Fruit fly (Drosophila melanogaster) whole organism, adult: ENCODE data around the gene scyl.
A peak's percentile ranks its signal among the peaks of the same experiment; 100 is the strongest.

Experiments used
- CG11617 ChIP-seq: fragments of 200-800 bp; sonication (Bioruptor generic); optimal IDR thresholded peaks from 2 replicates; lab custom pipeline; 2017; ENCODE audit warnings: mild to moderate bottlenecking, missing biosample characterization, missing genetic modification reagents, missing genetic modification characterization
- CG12768 ChIP-seq: fragments of 200-800 bp; sonication (Bioruptor generic); optimal IDR thresholded peaks from 2 replicates; lab custom pipeline; 2017; ENCODE audit warnings: missing biosample characterization, missing genetic modification characterization, mild to moderate bottlenecking, moderate library complexity, missing genetic modification reagents
- CG14711 ChIP-seq: fragments of 200-800 bp; sonication (Bioruptor generic); optimal IDR thresholded peaks from 2 replicates; lab custom pipeline; 2018; ENCODE audit warnings: missing biosample characterization, mild to moderate bottlenecking, missing genetic modification characterization, moderate library complexity
- CG1620 ChIP-seq: fragments of 200-800 bp; sonication (Bioruptor generic); optimal IDR thresholded peaks from 2 replicates; lab custom pipeline; 2016; ENCODE audit warnings: missing biosample characterization, missing genetic modification characterization
- CG33017 ChIP-seq: fragments of 200-800 bp; sonication (Bioruptor generic); optimal IDR thresholded peaks from 2 replicates; lab custom pipeline; 2018; ENCODE audit warnings: missing biosample characterization, mild to moderate bottlenecking, missing genetic modification characterization, moderate library complexity
- CG5204 ChIP-seq: fragments of 200-800 bp; sonication (Bioruptor generic); optimal IDR thresholded peaks from 2 replicates; lab custom pipeline; 2016; ENCODE audit warnings: missing biosample characterization, missing genetic modification characterization
- CG7045 ChIP-seq: fragments of 200-800 bp; sonication (Bioruptor generic); optimal IDR thresholded peaks from 2 replicates; lab custom pipeline; 2017; ENCODE audit warnings: missing biosample characterization, mild to moderate bottlenecking, missing genetic modification characterization
- CG7101 ChIP-seq: fragments of 200-800 bp; sonication (Bioruptor generic); optimal IDR thresholded peaks from 2 replicates; lab custom pipeline; 2018; ENCODE audit warnings: missing biosample characterization, mild to moderate bottlenecking, missing genetic modification characterization, moderate library complexity
- Clk ChIP-seq: fragments of 200-800 bp; sonication (Bioruptor generic); optimal IDR thresholded peaks from 2 replicates; lab custom pipeline; 2017; ENCODE audit warnings: missing biosample characterization, missing genetic modification characterization
- Crg-1 ChIP-seq: fragments of 200-800 bp; sonication (Bioruptor generic); optimal IDR thresholded peaks from 2 replicates; lab custom pipeline; 2016; ENCODE audit warnings: missing biosample characterization, missing genetic modification characterization
- Hr96 ChIP-seq: fragments of 200-800 bp; sonication (Bioruptor generic); optimal IDR thresholded peaks from 2 replicates; lab custom pipeline; 2016; ENCODE audit warnings: missing biosample characterization, missing genetic modification characterization
- Mnt ChIP-seq: fragments of 200-800 bp; sonication (Bioruptor generic); optimal IDR thresholded peaks from 2 replicates; lab custom pipeline; 2016; ENCODE audit warnings: missing biosample characterization, mild to moderate bottlenecking, missing genetic modification characterization
- bab1 ChIP-seq: fragments of 200-800 bp; sonication (Bioruptor generic); optimal IDR thresholded peaks from 3 replicates; lab custom pipeline; 2019; ENCODE audit warnings: missing biosample characterization, mild to moderate bottlenecking, missing genetic modification characterization, moderate library complexity
- cic ChIP-seq: fragments of 200-800 bp; sonication (Bioruptor generic); optimal IDR thresholded peaks from 2 replicates; lab custom pipeline; 2017; ENCODE audit warnings: missing biosample characterization, mild to moderate bottlenecking, missing genetic modification characterization, moderate library complexity
- cnc ChIP-seq, 2 experiments: fragments of >200 bp; optimal IDR thresholded peaks; 2 replicates each; lab custom pipeline; 2017
- kay ChIP-seq: fragments of 200-800 bp; sonication (Bioruptor generic); peaks from one replicate; lab custom pipeline; 2016; ENCODE audit warnings: missing biosample characterization, missing genetic modification characterization, borderline replicate concordance
- ovo ChIP-seq: fragments of 200-800 bp; sonication (Bioruptor generic); optimal IDR thresholded peaks from 2 replicates; lab custom pipeline; 2016; ENCODE audit warnings: missing biosample characterization, missing genetic modification characterization
- pad ChIP-seq: fragments of 200-800 bp; sonication (Bioruptor generic); optimal IDR thresholded peaks from 3 replicates; lab custom pipeline; 2017; ENCODE audit warnings: missing biosample characterization, missing genetic modification characterization, mild to moderate bottlenecking, moderate library complexity, missing genetic modification reagents
- tj ChIP-seq: fragments of 200-800 bp; sonication (Bioruptor generic); optimal IDR thresholded peaks from 3 replicates; lab custom pipeline; 2017; ENCODE audit warnings: missing biosample characterization, mild to moderate bottlenecking, missing genetic modification characterization, moderate library complexity
- toe ChIP-seq: fragments of 200-800 bp; sonication (Bioruptor generic); optimal IDR thresholded peaks from 2 replicates; lab custom pipeline; 2016; ENCODE audit warnings: missing biosample characterization, missing genetic modification characterization

scyl gene

DNA sequence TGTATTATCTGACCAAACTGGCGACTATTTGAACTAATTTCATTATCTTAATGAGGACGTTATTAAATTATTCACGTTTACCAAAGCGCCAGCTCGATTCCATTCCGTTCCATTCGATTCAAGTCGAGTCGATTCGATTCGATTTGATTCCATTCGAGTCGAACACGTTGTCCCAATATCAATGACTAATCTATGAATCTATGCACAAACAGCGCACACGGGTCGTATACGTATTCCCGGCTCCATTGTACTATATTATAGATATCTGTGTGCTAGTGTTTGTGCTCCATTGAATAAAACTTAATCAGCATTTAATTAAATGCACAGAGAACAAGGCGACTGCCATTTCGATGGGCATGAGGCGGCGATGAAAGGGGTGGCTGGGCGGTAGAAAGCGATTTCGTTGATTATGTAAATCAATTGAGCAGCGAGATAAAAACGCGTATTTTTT is 12.9 kb upstream of the scyl start:
- TF ChIP-seq bab1 (GFP tag; lab: Kevin White, UChicago) (no peak), CG5204 (no peak), cic (peak; percentile 80), kay (GFP tag; lab: Kevin White, UChicago) (peak; percentile 85), CG12768 (GFP tag; lab: Kevin White, UChicago) (peak; percentile 49), CG33017 (tag; lab: Kevin White, UChicago) (peak; percentile 7), tj (GFP tag; lab: Kevin White, UChicago) (peak; percentile 78)

DNA sequence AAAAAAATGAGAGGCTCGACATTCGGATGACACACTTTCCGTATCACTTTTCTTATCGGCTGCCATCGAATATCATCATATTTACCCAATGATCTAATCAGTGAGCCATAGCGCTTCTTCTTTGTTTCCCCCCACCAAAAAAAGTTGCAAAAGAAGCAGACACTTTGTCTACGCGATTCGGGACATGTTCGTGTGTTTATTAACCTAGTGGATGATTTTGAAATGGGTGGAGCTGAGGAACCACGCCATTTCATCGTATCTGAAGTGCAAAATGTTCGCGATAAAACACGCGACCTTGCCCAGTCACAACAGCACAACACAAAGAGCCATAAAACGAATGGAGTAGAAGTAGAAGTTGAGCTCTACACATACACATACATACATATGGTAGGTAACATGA is 10.2 kb upstream of the scyl start:
- peak; percentile 30 for TF ChIP-seq cic
- TF ChIP-seq CG7101, result peak; percentile 1
- no peak for TF ChIP-seq CG12768 (GFP tag; lab: Kevin White, UChicago)

DNA sequence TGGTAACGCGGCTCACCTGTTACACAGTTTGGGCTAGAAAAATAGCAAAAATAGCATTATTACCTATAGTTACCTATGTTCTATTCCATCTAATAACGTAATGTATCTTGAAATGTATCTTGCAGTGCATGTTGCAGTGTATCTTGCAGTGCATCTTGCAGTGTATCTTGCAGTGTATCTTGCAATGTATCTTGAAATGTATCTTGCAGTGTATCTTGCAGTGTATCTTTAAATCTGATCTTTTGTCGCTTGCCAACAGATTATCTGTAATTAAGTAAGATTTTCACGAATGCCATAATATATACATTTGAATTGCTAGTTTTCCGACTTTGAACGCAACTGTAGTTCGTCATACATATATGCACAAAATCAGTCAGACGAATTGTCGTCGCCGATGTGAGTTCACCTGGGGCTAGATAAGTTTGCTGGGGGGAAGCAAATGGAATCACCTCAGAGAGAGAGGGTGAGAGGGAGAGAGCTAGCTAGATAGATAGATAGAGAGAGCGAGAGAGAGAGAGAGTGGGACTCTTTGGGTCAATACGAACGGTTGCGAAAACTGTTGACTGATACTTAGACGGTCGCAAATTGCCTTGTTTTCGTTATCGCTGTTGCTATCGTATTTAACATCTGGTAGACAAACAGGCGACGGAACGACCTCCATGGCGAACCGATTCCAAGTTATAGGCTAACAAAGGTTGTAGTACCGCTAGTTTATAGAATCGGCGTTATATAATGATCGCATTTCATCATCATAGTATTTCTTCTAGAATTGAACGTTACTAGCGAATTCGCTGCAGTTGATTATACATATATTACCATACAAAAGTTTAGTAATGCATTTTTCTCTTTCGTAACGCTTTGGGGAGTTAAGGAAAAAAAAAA is 9.5 kb upstream of the scyl start:
- TF ChIP-seq Crg-1 (peak; percentile 33), CG7101 (peak; percentile 42), kay (GFP tag; lab: Kevin White, UChicago) (peak; percentile 89), cnc (optimal IDR thresholded peaks at IDR 0.05; lab: Kevin White, UChicago) (no peak), CG11617 (peak; percentile 4), CG14711 (tag; lab: Kevin White, UChicago) (no peak), CG12768 (GFP tag; lab: Kevin White, UChicago) (peak; percentile 78), pad (GFP tag; lab: Kevin White, UChicago) (peak; percentile 32), CG33017 (tag; lab: Kevin White, UChicago) (peak; percentile 55), Mnt (GFP tag; lab: Kevin White, UChicago) (peak; percentile 27), CG1620 (GFP tag; lab: Kevin White, UChicago) (peak; percentile 5), CG7045 (GFP tag; lab: Kevin White, UChicago) (peak; percentile 55), bab1 (GFP tag; lab: Kevin White, UChicago) (no peak), CG5204 (peak; percentile 4), tj (GFP tag; lab: Kevin White, UChicago) (peak; percentile 11), Clk (peak; percentile 39), Hr96 (peak; percentile 14), toe (peak; percentile 60), ovo (GFP tag; lab: Kevin White, UChicago) (peak; percentile 68), cic (peak; percentile 91)

DNA sequence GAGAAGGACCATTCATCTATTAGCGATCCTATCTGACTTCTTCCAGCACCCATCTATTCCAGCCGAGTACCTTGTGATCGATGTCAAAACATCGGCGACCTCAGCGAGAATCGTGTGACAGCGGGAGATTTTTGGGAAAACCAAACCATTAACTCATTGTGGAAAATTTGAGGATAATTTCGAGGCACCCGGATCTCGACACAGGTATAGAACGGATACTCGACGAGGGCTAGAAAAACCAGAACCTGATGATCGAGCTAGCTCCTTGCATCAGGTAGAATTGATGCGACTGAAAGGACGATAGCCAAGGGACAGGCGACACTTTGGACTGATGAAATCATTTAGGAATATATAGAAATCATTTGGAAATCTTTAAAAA is 8.8 kb upstream of the scyl start:
- TF ChIP-seq bab1 (GFP tag; lab: Kevin White, UChicago) (no peak), CG12768 (GFP tag; lab: Kevin White, UChicago) (no peak), CG7101 (no peak), Hr96 (no peak), tj (GFP tag; lab: Kevin White, UChicago) (no peak), Crg-1 (no peak), kay (GFP tag; lab: Kevin White, UChicago) (no peak), pad (GFP tag; lab: Kevin White, UChicago) (no peak), CG7045 (GFP tag; lab: Kevin White, UChicago) (no peak), toe (no peak)

DNA sequence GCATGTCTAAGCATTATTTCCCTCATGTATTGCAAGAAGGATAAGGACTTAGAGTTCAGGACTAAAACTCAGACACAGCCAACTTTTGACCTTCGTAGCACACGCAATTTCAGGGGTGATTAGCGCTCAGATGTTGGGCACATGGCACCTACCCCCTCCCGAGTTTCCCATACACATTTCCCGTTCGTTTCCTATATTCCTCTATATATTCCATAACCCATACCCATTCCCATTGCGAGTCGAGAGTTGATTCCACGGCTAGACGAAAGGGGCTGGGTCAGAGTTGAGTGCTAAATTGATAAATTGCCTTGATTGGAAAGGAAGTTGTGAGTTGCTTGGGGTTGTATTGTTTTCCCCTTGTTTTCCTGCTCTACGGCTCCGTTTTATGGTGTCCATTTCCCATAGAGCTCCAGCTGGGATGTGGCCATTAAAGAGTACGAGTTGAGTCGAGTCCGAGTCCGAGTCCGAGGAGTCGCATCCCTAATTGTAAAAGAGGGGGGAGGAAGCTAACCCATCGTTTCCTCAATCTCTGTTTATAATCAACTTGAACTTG is 8.0 kb upstream of the scyl start:
- TF ChIP-seq CG12768 (GFP tag; lab: Kevin White, UChicago) (no peak), CG14711 (tag; lab: Kevin White, UChicago) (no peak), CG11617 (no peak)

DNA sequence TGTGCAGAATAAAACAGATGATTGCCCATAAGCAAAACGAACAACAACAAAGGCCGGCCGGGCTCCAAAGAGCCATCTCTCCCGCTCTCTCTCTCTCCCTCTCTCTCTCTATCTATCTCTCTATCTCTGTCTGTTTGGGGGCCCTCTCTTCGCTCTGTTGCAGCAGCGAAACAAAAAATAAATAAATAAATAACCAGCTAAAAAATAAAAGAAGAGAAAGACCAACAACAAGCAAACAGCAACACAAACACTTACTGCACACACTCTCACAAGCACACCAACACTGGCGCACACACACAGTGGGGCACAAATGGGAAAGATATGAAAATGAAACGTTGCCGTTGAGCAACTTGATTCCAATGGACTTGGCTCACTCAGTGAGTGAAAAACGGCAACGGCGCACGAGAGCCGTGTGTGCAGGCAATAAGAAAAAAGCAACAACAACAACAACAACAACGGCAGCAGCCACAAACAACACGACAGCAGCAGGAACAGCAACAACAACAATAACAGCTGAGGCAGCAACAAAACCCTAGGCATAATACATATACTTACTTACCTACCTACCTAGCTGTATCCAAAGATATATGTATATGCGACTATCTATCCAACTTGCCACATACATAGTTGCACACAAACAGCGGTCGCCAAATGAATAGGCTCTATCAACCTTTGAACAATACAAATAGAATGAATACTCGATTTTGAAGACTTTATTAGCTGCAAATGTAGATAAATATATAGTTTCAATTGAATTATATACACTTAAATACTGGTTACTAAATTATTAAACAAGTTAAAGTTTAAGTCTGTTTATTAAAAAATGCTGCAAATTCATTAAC is 5.8 kb upstream of the scyl start:
- peak; percentile 73 for TF ChIP-seq tj (GFP tag; lab: Kevin White, UChicago)
- TF ChIP-seq CG14711 (tag; lab: Kevin White, UChicago), result peak; percentile 7
- no peak for TF ChIP-seq Crg-1
- TF ChIP-seq CG33017 (tag; lab: Kevin White, UChicago), result peak; percentile 65
- TF ChIP-seq CG12768 (GFP tag; lab: Kevin White, UChicago), result peak; percentile 92
- peak; percentile 51 for TF ChIP-seq CG7101
- peak; percentile 24 for TF ChIP-seq toe
- TF ChIP-seq CG1620 (GFP tag; lab: Kevin White, UChicago), result peak; percentile 39
- TF ChIP-seq bab1 (GFP tag; lab: Kevin White, UChicago), result peak; percentile 47
- peak; percentile 69 for TF ChIP-seq Clk
- peak; percentile 69 for TF ChIP-seq Hr96
- TF ChIP-seq CG11617, result peak; percentile 43
- TF ChIP-seq kay (GFP tag; lab: Kevin White, UChicago), result peak; percentile 91
- no peak for TF ChIP-seq cnc (optimal IDR thresholded peaks at IDR 0.05; lab: Kevin White, UChicago)
- peak; percentile 68 for TF ChIP-seq cic
- peak; percentile 44 for TF ChIP-seq CG5204
- TF ChIP-seq Mnt (GFP tag; lab: Kevin White, UChicago), result no peak
- TF ChIP-seq pad (GFP tag; lab: Kevin White, UChicago), result peak; percentile 28
- peak; percentile 58 for TF ChIP-seq CG7045 (GFP tag; lab: Kevin White, UChicago)
- peak; percentile 49 for TF ChIP-seq ovo (GFP tag; lab: Kevin White, UChicago)
